Fruit fly (Drosophila melanogaster) whole organism, prepupa: ENCODE measurements around the gene CG15882.

Source experiments
- Blimp-1 ChIP-seq: fragments of 200-800 bp; sonication (Bioruptor generic); optimal IDR thresholded peaks from 3 replicates; lab custom pipeline; 2017; ENCODE audit warnings: missing biosample characterization, missing genetic modification characterization, mild to moderate bottlenecking, moderate library complexity, missing genetic modification reagents
- CG10669 ChIP-seq: fragments of 200-800 bp; sonication (Bioruptor generic); optimal IDR thresholded peaks from 3 replicates; lab custom pipeline; 2018; ENCODE audit warnings: missing biosample characterization, mild to moderate bottlenecking, missing genetic modification characterization, moderate library complexity
- CG11294 ChIP-seq: fragments of 200-800 bp; sonication (Bioruptor generic); IDR thresholded peaks from 2 replicates; pipeline ENCODE4 v1.3.6; 2022; ENCODE audit warnings: missing biosample characterization, missing genetic modification characterization
- CG11902 ChIP-seq: fragments of 200-800 bp; sonication (Bioruptor generic); optimal IDR thresholded peaks from 3 replicates; lab custom pipeline; 2016; ENCODE audit warnings: missing biosample characterization, missing genetic modification characterization
- CG15336 ChIP-seq: fragments of 200-800 bp; sonication (Bioruptor generic); IDR thresholded peaks from 2 replicates; pipeline ENCODE4 v1.3.6; 2022; ENCODE audit warnings: missing biosample characterization, missing genetic modification characterization
- CG1621 ChIP-seq: fragments of 200-800 bp; sonication (Bioruptor generic); optimal IDR thresholded peaks from 3 replicates; lab custom pipeline; 2018; ENCODE audit warnings: missing biosample characterization, mild to moderate bottlenecking, missing genetic modification characterization
- CG16779 ChIP-seq: fragments of 200-800 bp; sonication (Bioruptor generic); optimal IDR thresholded peaks from 3 replicates; lab custom pipeline; 2017; ENCODE audit warnings: missing biosample characterization, mild to moderate bottlenecking, missing genetic modification characterization
- CG31627 ChIP-seq: fragments of 200-800 bp; sonication (Bioruptor generic); optimal IDR thresholded peaks from 3 replicates; lab custom pipeline; 2016; ENCODE audit warnings: missing biosample characterization, missing genetic modification characterization
- CG32006 ChIP-seq: fragments of 200-800 bp; sonication (Bioruptor generic); optimal IDR thresholded peaks from 3 replicates; lab custom pipeline; 2017; ENCODE audit warnings: missing biosample characterization, mild to moderate bottlenecking, missing genetic modification characterization
- CG34406 ChIP-seq: fragments of 200-800 bp; sonication (Bioruptor generic); optimal IDR thresholded peaks from 3 replicates; lab custom pipeline; 2016; ENCODE audit warnings: missing biosample characterization, missing genetic modification characterization
- CG3919 ChIP-seq: fragments of 200-800 bp; sonication (Bioruptor generic); optimal IDR thresholded peaks from 3 replicates; lab custom pipeline; 2016; ENCODE audit warnings: missing biosample characterization, missing genetic modification characterization
- CG4318 ChIP-seq: fragments of 200-800 bp; sonication (Bioruptor generic); optimal IDR thresholded peaks from 3 replicates; lab custom pipeline; 2017; ENCODE audit warnings: missing biosample characterization, mild to moderate bottlenecking, missing genetic modification characterization
- CG6163 ChIP-seq: fragments of 200-800 bp; sonication (Bioruptor generic); IDR thresholded peaks from 3 replicates; pipeline ENCODE4 v1.3.6; 2022; ENCODE audit warnings: missing biosample characterization, missing genetic modification characterization
- CG6276 ChIP-seq: fragments of 200-800 bp; sonication (Bioruptor generic); optimal IDR thresholded peaks from 2 replicates; lab custom pipeline; 2017; ENCODE audit warnings: missing biosample characterization, mild to moderate bottlenecking, missing genetic modification characterization
- CG6792 ChIP-seq: fragments of 200-800 bp; sonication (Bioruptor generic); optimal IDR thresholded peaks from 3 replicates; lab custom pipeline; 2016; ENCODE audit warnings: missing biosample characterization, missing genetic modification characterization
- CG6808 ChIP-seq: fragments of 200-800 bp; sonication (Bioruptor generic); optimal IDR thresholded peaks from 3 replicates; lab custom pipeline; 2017; ENCODE audit warnings: missing biosample characterization, missing genetic modification characterization, mild to moderate bottlenecking, moderate library complexity, missing genetic modification reagents
- CG6854 ChIP-seq: fragments of 200-800 bp; sonication (Bioruptor generic); optimal IDR thresholded peaks from 2 replicates; lab custom pipeline; 2017; ENCODE audit warnings: missing biosample characterization, mild to moderate bottlenecking, missing genetic modification characterization
- CG7368 ChIP-seq: fragments of 200-800 bp; sonication (Bioruptor generic); optimal IDR thresholded peaks from 3 replicates; lab custom pipeline; 2016; ENCODE audit warnings: missing biosample characterization, missing genetic modification characterization
- CG8119 ChIP-seq: fragments of 200-800 bp; sonication (Bioruptor generic); IDR thresholded peaks from 3 replicates; pipeline ENCODE4 v1.3.6; 2022; ENCODE audit warnings: missing biosample characterization, missing genetic modification characterization
- CG8319 ChIP-seq: fragments of 200-800 bp; sonication (Bioruptor generic); optimal IDR thresholded peaks from 3 replicates; lab custom pipeline; 2016; ENCODE audit warnings: missing biosample characterization, missing genetic modification characterization
- CG8632 ChIP-seq: fragments of 200-800 bp; sonication (Bioruptor generic); optimal IDR thresholded peaks from 3 replicates; lab custom pipeline; 2016; ENCODE audit warnings: missing biosample characterization, missing genetic modification characterization
- Eip75B ChIP-seq: fragments of 200-800 bp; sonication (Bioruptor generic); optimal IDR thresholded peaks from 3 replicates; lab custom pipeline; 2016; ENCODE audit warnings: missing biosample characterization, missing genetic modification characterization
- Eip78C ChIP-seq: fragments of 200-800 bp; sonication (Bioruptor generic); peaks from one replicate; lab custom pipeline; 2016; ENCODE audit warnings: missing biosample characterization, missing genetic modification characterization
- Eip93F ChIP-seq: fragments of 200-800 bp; sonication (Bioruptor generic); optimal IDR thresholded peaks from 2 replicates; lab custom pipeline; 2016; ENCODE audit warnings: missing biosample characterization, mild to moderate bottlenecking, missing genetic modification characterization
- Ets21C ChIP-seq: fragments of 200-800 bp; sonication (Bioruptor generic); optimal IDR thresholded peaks from 3 replicates; lab custom pipeline; 2016; ENCODE audit warnings: missing biosample characterization, missing genetic modification characterization
- Gug ChIP-seq: fragments of 200-800 bp; sonication (Bioruptor generic); IDR thresholded peaks from 2 replicates; pipeline ENCODE4 v1.3.6; 2022; ENCODE audit warnings: missing biosample characterization, missing genetic modification characterization
- Hr38 ChIP-seq: sonication (Bioruptor generic); optimal IDR thresholded peaks from 2 replicates; lab custom pipeline; 2016; ENCODE audit warnings: missing biosample characterization, missing genetic modification characterization
- Hr4 ChIP-seq: fragments of 200-800 bp; sonication (Bioruptor generic); optimal IDR thresholded peaks from 3 replicates; lab custom pipeline; 2016; ENCODE audit warnings: missing biosample characterization, missing genetic modification characterization
- Lpt ChIP-seq: fragments of 200-800 bp; sonication (Bioruptor generic); optimal IDR thresholded peaks from 3 replicates; lab custom pipeline; 2016; ENCODE audit warnings: missing biosample characterization, missing genetic modification characterization
- OdsH ChIP-seq: fragments of 200-800 bp; sonication (Bioruptor generic); optimal IDR thresholded peaks from 3 replicates; lab custom pipeline; 2016; ENCODE audit warnings: missing biosample characterization, missing genetic modification characterization
- Smox ChIP-seq: fragments of 200-800 bp; sonication (Bioruptor generic); optimal IDR thresholded peaks from 3 replicates; lab custom pipeline; 2016; ENCODE audit warnings: missing biosample characterization, missing genetic modification characterization
- Sox102F ChIP-seq: fragments of 200-800 bp; sonication (Bioruptor generic); optimal IDR thresholded peaks from 2 replicates; lab custom pipeline; 2016; ENCODE audit warnings: missing biosample characterization, mild to moderate bottlenecking, missing genetic modification characterization
- Sox14 ChIP-seq: fragments of 200-800 bp; sonication (Bioruptor generic); optimal IDR thresholded peaks from 3 replicates; lab custom pipeline; 2016; ENCODE audit warnings: missing biosample characterization, missing genetic modification characterization
- Sox15 ChIP-seq: fragments of 200-800 bp; sonication (Bioruptor generic); optimal IDR thresholded peaks from 3 replicates; lab custom pipeline; 2016; ENCODE audit warnings: missing biosample characterization, missing genetic modification characterization
- acj6 ChIP-seq: fragments of 200-800 bp; sonication (Bioruptor generic); optimal IDR thresholded peaks from 3 replicates; lab custom pipeline; 2016; ENCODE audit warnings: missing biosample characterization, missing genetic modification characterization
- cyc ChIP-seq: fragments of 200-800 bp; sonication (Bioruptor generic); optimal IDR thresholded peaks from 3 replicates; lab custom pipeline; 2016; ENCODE audit warnings: missing biosample characterization, missing genetic modification characterization
- dac ChIP-seq: fragments of 200-800 bp; sonication (Bioruptor generic); optimal IDR thresholded peaks from 2 replicates; lab custom pipeline; 2017; ENCODE audit warnings: missing biosample characterization, mild to moderate bottlenecking, missing genetic modification characterization
- dsx ChIP-seq: fragments of 200-800 bp; optimal IDR thresholded peaks from 3 replicates; lab custom pipeline; 2019; ENCODE audit warnings: missing biosample characterization, mild to moderate bottlenecking, missing genetic modification characterization, moderate library complexity; ENCODE audit not compliant: poor library complexity, severe bottlenecking
- eg ChIP-seq: fragments of 200-800 bp; sonication (Bioruptor generic); IDR thresholded peaks from 3 replicates; pipeline ENCODE4 v1.3.6; 2022; ENCODE audit warnings: missing biosample characterization, missing genetic modification characterization
- fd85E ChIP-seq: fragments of 200-800 bp; sonication (Bioruptor generic); optimal IDR thresholded peaks from 3 replicates; lab custom pipeline; 2016; ENCODE audit warnings: missing biosample characterization, missing genetic modification characterization
- fkh ChIP-seq: fragments of 200-800 bp; sonication (Bioruptor generic); optimal IDR thresholded peaks from 3 replicates; lab custom pipeline; 2017; ENCODE audit warnings: missing biosample characterization, mild to moderate bottlenecking, missing genetic modification characterization, moderate library complexity
- lz ChIP-seq: fragments of 200-800 bp; sonication (Bioruptor generic); optimal IDR thresholded peaks from 3 replicates; lab custom pipeline; 2016; ENCODE audit warnings: missing biosample characterization, missing genetic modification characterization
- pdm3 ChIP-seq: fragments of 200-800 bp; sonication (Bioruptor generic); optimal IDR thresholded peaks from 3 replicates; lab custom pipeline; 2016; ENCODE audit warnings: missing biosample characterization, missing genetic modification characterization
- salr ChIP-seq, 2 experiments: fragments of 200-800 bp; sonication (Bioruptor generic); optimal IDR thresholded peaks; 3 replicates each; lab custom pipeline; 2016 to 2018; ENCODE audit warnings: missing biosample characterization in 2 of 2, missing genetic modification characterization in 2 of 2, mild to moderate bottlenecking in 1 of 2
- spab ChIP-seq: fragments of 200-800 bp; sonication (Bioruptor generic); optimal IDR thresholded peaks from 2 replicates; lab custom pipeline; 2017; ENCODE audit warnings: missing biosample characterization, mild to moderate bottlenecking, missing genetic modification characterization, missing genetic modification reagents
- svp ChIP-seq: fragments of 200-800 bp; sonication (Bioruptor generic); peaks from one replicate; lab custom pipeline; 2016; ENCODE audit warnings: missing biosample characterization, missing genetic modification characterization
- topi ChIP-seq: fragments of 200-800 bp; sonication (Bioruptor generic); optimal IDR thresholded peaks from 3 replicates; lab custom pipeline; 2016; ENCODE audit warnings: missing biosample characterization, missing genetic modification characterization

The CG15882 gene

dm6 chrX:19146421-19146952 lies 22.3 kb upstream of the CG15882 start (continued):
- TF ChIP-seq OdsH, result peak; percentile 54
- no peak for TF ChIP-seq Sox102F (GFP tag; lab: Kevin White, UChicago)
- TF ChIP-seq CG6163, result peak; percentile 31; the same call in 1 of the 3 replicates
- TF ChIP-seq acj6 (GFP tag; lab: Kevin White, UChicago), result peak; percentile 30
- TF ChIP-seq pdm3 (GFP tag; lab: Kevin White, UChicago), result peak; percentile 30
- peak in 1 of 2 experiments; percentile 40 for TF ChIP-seq salr (GFP tag; optimal IDR thresholded peaks at IDR 0.05; lab: Kevin White, UChicago)
- TF ChIP-seq topi (GFP tag; lab: Kevin White, UChicago), result peak; percentile 30
- no peak for TF ChIP-seq CG11294 (GFP tag; lab: Robert Waterston, UW)
- peak; percentile 68 for TF ChIP-seq fkh
- TF ChIP-seq CG4318 (GFP tag; lab: Kevin White, UChicago), result peak; percentile 58
- peak; percentile 18 for TF ChIP-seq CG8632 (GFP tag; lab: Kevin White, UChicago)

- TF ChIP-seq Eip93F (GFP tag; lab: Kevin White, UChicago), result no peak
- TF ChIP-seq Eip78C, result peak; percentile 86
- TF ChIP-seq Hr38 (GFP tag; lab: Kevin White, UChicago), result no peak
- TF ChIP-seq CG7368 (GFP tag; lab: Kevin White, UChicago), result peak; percentile 16
- TF ChIP-seq Sox102F (GFP tag; lab: Kevin White, UChicago), result peak; percentile 27
- peak; percentile 69 for TF ChIP-seq acj6 (GFP tag; lab: Kevin White, UChicago)
- peak; percentile 40 for TF ChIP-seq topi (GFP tag; lab: Kevin White, UChicago)
- TF ChIP-seq CG34406 (GFP tag; lab: Kevin White, UChicago), result peak; percentile 62
- TF ChIP-seq Smox (GFP tag; lab: Kevin White, UChicago), result peak; percentile 5
- TF ChIP-seq dsx, result peak; percentile 47
- no peak for TF ChIP-seq Sox15 (GFP tag; lab: Kevin White, UChicago)
- TF ChIP-seq Sox14, result peak; percentile 51
- TF ChIP-seq CG11294 (GFP tag; lab: Robert Waterston, UW), result no peak
- peak; percentile 66 for TF ChIP-seq OdsH
- peak; percentile 54 for TF ChIP-seq Lpt
- peak; percentile 65 for TF ChIP-seq dac
- TF ChIP-seq lz, result peak; percentile 22
- no peak for TF ChIP-seq CG8319
- TF ChIP-seq CG8632 (GFP tag; lab: Kevin White, UChicago), result peak; percentile 50
- no peak for TF ChIP-seq fkh
- no peak for TF ChIP-seq cyc (GFP tag; lab: Kevin White, UChicago)
- peak; percentile 50 for TF ChIP-seq spab (GFP tag; lab: Kevin White, UChicago)
- peak; percentile 72 for TF ChIP-seq CG15336 (GFP tag; lab: Robert Waterston, UW)
- TF ChIP-seq CG4318 (GFP tag; lab: Kevin White, UChicago), result peak; percentile 76
- peak; percentile 75 for TF ChIP-seq CG8119
- TF ChIP-seq CG11902 (GFP tag; lab: Kevin White, UChicago), result peak; percentile 4
- no peak for TF ChIP-seq Blimp-1 (GFP tag; lab: Kevin White, UChicago)
- peak; percentile 62 for TF ChIP-seq Eip75B (GFP tag; lab: Kevin White, UChicago)
- TF ChIP-seq CG6808 (GFP tag; lab: Kevin White, UChicago), result peak; percentile 60
- TF ChIP-seq CG1621 (tag; lab: Kevin White, UChicago), result peak; percentile 44
- peak; percentile 71 for TF ChIP-seq svp (GFP tag; lab: Kevin White, UChicago)
- peak; percentile 73 for TF ChIP-seq Hr4 (GFP tag; lab: Kevin White, UChicago)
- TF ChIP-seq CG16779, result peak; percentile 10
- peak; percentile 40; the same call in 1 of the 3 replicates for TF ChIP-seq CG6163
- peak; percentile 51 for TF ChIP-seq CG6792
- peak; percentile 22; the same call in 1 of the 2 replicates for TF ChIP-seq Gug (GFP tag; lab: Robert Waterston, UW)
- TF ChIP-seq Ets21C (GFP tag; lab: Kevin White, UChicago), result no peak
- no peak for TF ChIP-seq CG31627 (GFP tag; lab: Kevin White, UChicago)
- peak; percentile 67 for TF ChIP-seq CG3919 (GFP tag; lab: Kevin White, UChicago)
- TF ChIP-seq fd85E (GFP tag; lab: Kevin White, UChicago), result no peak
- peak; percentile 58 for TF ChIP-seq CG10669 (GFP tag; lab: Kevin White, UChicago)
- peak; percentile 62 for TF ChIP-seq CG6276 (GFP tag; lab: Kevin White, UChicago)
- peak; percentile 66 for TF ChIP-seq pdm3 (GFP tag; lab: Kevin White, UChicago)
- peak; percentile 29; the same call in 1 of the 3 replicates for TF ChIP-seq eg
- TF ChIP-seq CG6854 (GFP tag; lab: Kevin White, UChicago), result no peak
- TF ChIP-seq CG32006 (GFP tag; lab: Kevin White, UChicago), result peak; percentile 89
Measured at dm6 chrX:19144785-19145422, 20.7 kb upstream of the CG15882 start.
